Fruit fly (Drosophila melanogaster): ENCODE measurements around the gene eRF1.
A peak's percentile ranks its signal among the peaks of the same experiment; 100 is the strongest.

The eRF1 gene

dm6 chr3L:20342334-20342733 is 5.8 kb upstream of the eRF1 start, which contains the start of gene Spn77Bc:
Spn77Bc (plus strand) TSS chr3L:20342634.
- TF ChIP-seq CG8478 (optimal IDR thresholded peaks at IDR 0.05) (no peak), usp (GFP tag; optimal IDR thresholded peaks at IDR 0.05) (no peak), EcR (GFP tag; optimal IDR thresholded peaks at IDR 0.05) (no peak), Dll (optimal IDR thresholded peaks at IDR 0.05) (no peak), pan (optimal IDR thresholded peaks at IDR 0.05) (no peak), psq (optimal IDR thresholded peaks at IDR 0.05) (no peak)

dm6 chr3L:20348581-20349093 is 482 bp downstream of the eRF1 start:
- TF ChIP-seq EcR (GFP tag; optimal IDR thresholded peaks at IDR 0.05) = peak in 1 of 2 experiments; percentile 10
- TF ChIP-seq pan (optimal IDR thresholded peaks at IDR 0.05) = no peak
- TF ChIP-seq CG8478 (optimal IDR thresholded peaks at IDR 0.05) = no peak
- no peak for TF ChIP-seq Dll (optimal IDR thresholded peaks at IDR 0.05)
- TF ChIP-seq psq (optimal IDR thresholded peaks at IDR 0.05) = no peak
- TF ChIP-seq usp (GFP tag; optimal IDR thresholded peaks at IDR 0.05) = no peak

DNA sequence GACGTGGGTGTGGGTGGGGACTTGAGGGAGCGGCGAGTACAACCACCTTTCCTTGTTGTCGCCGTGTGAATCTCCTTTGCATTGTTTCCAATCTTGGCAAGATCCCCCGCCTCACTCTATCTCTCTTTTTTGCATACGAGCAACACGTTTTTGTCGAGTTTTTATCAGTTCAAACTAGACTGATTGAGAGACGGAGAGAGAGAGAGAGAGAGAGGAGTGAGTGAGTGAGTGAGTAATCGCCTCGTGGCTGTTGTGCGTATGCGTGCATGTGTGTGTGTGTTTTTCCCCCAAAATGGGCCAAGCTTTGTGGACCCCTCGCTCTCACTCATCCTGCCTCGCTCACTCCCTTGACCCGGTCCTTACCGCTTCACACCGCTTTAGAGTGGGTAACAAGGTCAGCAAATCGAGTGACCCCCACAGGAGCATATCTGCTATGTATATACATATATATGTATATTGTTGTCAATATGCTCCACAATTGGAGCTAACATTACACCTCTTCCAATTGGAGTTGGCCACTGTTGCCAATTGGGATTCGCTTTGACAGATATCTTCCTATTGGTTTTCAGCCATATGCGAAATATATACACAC is 1.3 kb downstream of the eRF1 start:
- TF ChIP-seq EcR (GFP tag; optimal IDR thresholded peaks at IDR 0.05) = peak in 1 of 2 experiments; percentile 85
- TF ChIP-seq Dll (optimal IDR thresholded peaks at IDR 0.05) = no peak

dm6 chr3L:20353149-20353548 is 5.0 kb downstream of the eRF1 start, which contains the start of gene CG5618:
CG5618 (plus strand) TSS chr3L:20353449.
- TF ChIP-seq pan (optimal IDR thresholded peaks at IDR 0.05) (no peak), CG8478 (optimal IDR thresholded peaks at IDR 0.05) (no peak), psq (optimal IDR thresholded peaks at IDR 0.05) (no peak), Dll (optimal IDR thresholded peaks at IDR 0.05) (no peak), EcR (GFP tag; optimal IDR thresholded peaks at IDR 0.05) (no peak), usp (GFP tag; optimal IDR thresholded peaks at IDR 0.05) (no peak)

- no peak for TF ChIP-seq psq (optimal IDR thresholded peaks at IDR 0.05)
- TF ChIP-seq EcR (GFP tag; optimal IDR thresholded peaks at IDR 0.05) = no peak
- no peak for TF ChIP-seq usp (GFP tag; optimal IDR thresholded peaks at IDR 0.05)
- TF ChIP-seq CG8478 (optimal IDR thresholded peaks at IDR 0.05) = no peak
- no peak for TF ChIP-seq pan (optimal IDR thresholded peaks at IDR 0.05)
- TF ChIP-seq Dll (optimal IDR thresholded peaks at IDR 0.05) = no peak
These were observed 5.7 kb downstream of the eRF1 start for dm6 chr3L:20353726-20354332.

dm6 chr3L:20354363-20354762 is 6.2 kb downstream of the eRF1 start:
- TF ChIP-seq EcR (GFP tag; optimal IDR thresholded peaks at IDR 0.05) (no peak), pan (optimal IDR thresholded peaks at IDR 0.05) (no peak), Dll (optimal IDR thresholded peaks at IDR 0.05) (no peak), usp (GFP tag; optimal IDR thresholded peaks at IDR 0.05) (no peak), CG8478 (optimal IDR thresholded peaks at IDR 0.05) (no peak), psq (optimal IDR thresholded peaks at IDR 0.05) (no peak)

DNA sequence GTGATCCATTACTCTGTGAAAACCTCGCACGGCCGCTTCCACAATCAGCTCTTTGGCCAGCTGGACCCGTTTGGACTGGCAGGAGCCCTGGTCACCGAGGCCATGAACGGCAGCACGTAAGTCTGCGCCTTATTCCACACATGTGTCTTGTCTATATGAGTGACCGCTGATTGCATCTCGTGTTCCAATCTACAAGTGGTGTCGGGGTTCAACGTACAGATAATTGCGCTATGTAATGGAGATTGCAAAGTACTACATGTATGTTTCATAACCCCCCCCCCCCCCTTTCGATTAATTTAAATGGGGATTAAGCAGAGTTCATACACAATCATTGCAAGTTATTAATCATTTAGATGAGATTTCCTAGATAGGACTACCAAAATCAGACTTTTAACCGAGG is 6.7 kb downstream of the eRF1 start:
- TF ChIP-seq Dll (optimal IDR thresholded peaks at IDR 0.05) (no peak), CG8478 (optimal IDR thresholded peaks at IDR 0.05) (no peak), usp (GFP tag; optimal IDR thresholded peaks at IDR 0.05) (no peak), psq (optimal IDR thresholded peaks at IDR 0.05) (no peak), EcR (GFP tag; optimal IDR thresholded peaks at IDR 0.05) (no peak), pan (optimal IDR thresholded peaks at IDR 0.05) (no peak)

dm6 chr3L:20356613-20357012 is 8.5 kb downstream of the eRF1 start, which contains the start of gene kin17:
kin17 (plus strand) TSS chr3L:20356807.
- no peak for TF ChIP-seq Dll (optimal IDR thresholded peaks at IDR 0.05)
- TF ChIP-seq pan (optimal IDR thresholded peaks at IDR 0.05) = no peak

- TF ChIP-seq CG8478 (optimal IDR thresholded peaks at IDR 0.05) = no peak
- TF ChIP-seq usp (GFP tag; optimal IDR thresholded peaks at IDR 0.05) = no peak
- TF ChIP-seq EcR (GFP tag; optimal IDR thresholded peaks at IDR 0.05) = no peak
- no peak for TF ChIP-seq Dll (optimal IDR thresholded peaks at IDR 0.05)
- TF ChIP-seq pan (optimal IDR thresholded peaks at IDR 0.05) = no peak
- TF ChIP-seq psq (optimal IDR thresholded peaks at IDR 0.05) = no peak
These were observed 10.1 kb downstream of the eRF1 start, which contains the start of gene CG5665 for dm6 chr3L:20358212-20358611. CG5665 (plus strand) TSS chr3L:20358512.

DNA sequence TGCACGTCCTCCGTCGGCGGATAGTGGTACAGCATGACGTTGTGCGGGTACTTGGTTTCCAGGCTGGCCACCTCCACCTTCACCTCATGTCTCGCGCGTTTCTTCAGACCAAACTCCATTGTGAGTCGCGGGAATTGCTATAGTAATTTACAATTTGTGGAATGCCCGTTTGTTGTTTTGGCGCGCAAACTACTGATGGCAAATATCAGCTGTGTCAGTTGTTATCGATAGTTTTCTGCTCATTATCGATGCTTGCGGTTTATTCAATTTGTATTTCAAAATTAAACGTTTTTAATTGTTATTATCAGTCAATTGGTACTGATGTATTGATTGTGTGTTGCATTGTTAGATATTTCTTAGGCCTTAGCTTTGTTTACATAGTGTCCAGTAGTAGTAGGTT is 13.2 kb downstream of the eRF1 start, which contains the start of gene Prim2:
TSS of gene Prim2 (minus strand) at position 197 of the 400 bp plus-strand sequence.
- TF ChIP-seq CG8478 (optimal IDR thresholded peaks at IDR 0.05) (no peak), EcR (GFP tag; optimal IDR thresholded peaks at IDR 0.05) (no peak), Dll (optimal IDR thresholded peaks at IDR 0.05) (no peak), usp (GFP tag; optimal IDR thresholded peaks at IDR 0.05) (no peak), psq (optimal IDR thresholded peaks at IDR 0.05) (no peak)

dm6 chr3L:20366074-20366473 is 17.9 kb downstream of the eRF1 start:
- TF ChIP-seq pan (optimal IDR thresholded peaks at IDR 0.05) (no peak), usp (GFP tag; optimal IDR thresholded peaks at IDR 0.05) (no peak), Dll (optimal IDR thresholded peaks at IDR 0.05) (no peak), psq (optimal IDR thresholded peaks at IDR 0.05) (no peak), CG8478 (optimal IDR thresholded peaks at IDR 0.05) (no peak)

DNA sequence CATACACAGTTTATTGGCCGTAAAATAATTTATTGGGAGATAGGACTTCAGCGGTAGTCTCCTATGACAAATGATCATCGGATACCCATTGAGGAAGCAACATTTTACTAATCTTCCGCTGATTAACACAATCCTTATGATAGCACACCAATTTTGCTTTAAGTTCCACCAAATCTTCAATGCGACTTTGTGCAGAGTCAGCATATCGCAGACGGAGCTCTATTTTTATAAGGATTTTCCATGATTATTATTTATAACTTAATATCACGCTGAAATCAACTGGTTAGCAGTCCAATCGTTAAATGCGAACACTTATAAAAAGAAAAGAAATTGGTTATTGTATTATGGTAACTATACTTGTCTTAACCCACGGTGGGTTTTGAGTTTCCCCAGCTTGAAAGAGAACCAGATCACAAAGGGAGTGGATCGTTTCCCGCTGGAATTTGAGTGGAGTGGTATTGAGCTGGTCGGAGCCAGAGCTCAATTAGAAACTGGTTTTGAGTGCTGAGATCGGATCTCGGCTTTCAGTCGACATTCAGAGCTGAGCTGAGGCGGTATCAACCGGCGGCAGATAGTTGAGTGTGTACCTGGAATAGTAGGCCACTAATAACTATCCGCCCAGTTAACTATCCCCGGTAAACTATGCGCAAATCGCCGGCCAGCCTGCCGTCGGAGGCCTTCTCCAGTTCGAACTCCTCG is 18.7 kb downstream of the eRF1 start, which contains the start of the genes Toll-9 and in:
TSS of gene Toll-9 (minus strand) at position 51 of the 699 bp plus-strand sequence.
TSS of gene in (plus strand) at position 525 of the 699 bp plus-strand sequence.
- no peak for TF ChIP-seq pan (optimal IDR thresholded peaks at IDR 0.05)
- no peak for TF ChIP-seq Dll (optimal IDR thresholded peaks at IDR 0.05)
- TF ChIP-seq usp (GFP tag; optimal IDR thresholded peaks at IDR 0.05) = no peak
- TF ChIP-seq CG8478 (optimal IDR thresholded peaks at IDR 0.05) = no peak
- no peak for TF ChIP-seq psq (optimal IDR thresholded peaks at IDR 0.05)
- no peak for TF ChIP-seq EcR (GFP tag; optimal IDR thresholded peaks at IDR 0.05)

All from whole organism.